Worm (Caenorhabditis elegans): ENCODE data around the gene pitr-6.

The pitr-6 gene

DNA sequence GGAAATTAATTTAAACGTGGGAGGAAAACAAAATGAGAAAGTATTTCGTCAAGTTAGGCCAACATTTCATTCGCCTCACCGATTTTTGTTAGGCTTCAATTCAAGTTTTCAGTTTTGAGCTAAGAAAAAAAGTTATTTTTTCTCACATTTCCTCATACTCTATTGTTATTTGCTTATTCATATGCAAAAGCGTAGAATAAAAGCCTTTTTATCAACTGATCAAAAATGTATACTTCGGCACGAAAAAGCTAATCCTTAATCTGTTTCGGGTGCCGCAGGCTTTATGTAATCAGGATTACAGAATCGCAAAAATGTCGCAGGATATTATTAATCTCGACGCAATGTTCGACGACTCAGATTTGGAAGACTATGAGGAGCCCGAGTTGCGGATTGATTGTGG is 44.8 kb downstream of the pitr-6 start, which contains the start of gene T21B4.15:
Gene T21B4.15 (plus strand): TSS at position 301 of the 400 bp plus-strand sequence.
- TF ChIP-seq fkh-2 (tag; optimal IDR thresholded peaks at IDR 0.05) (no peak), eor-1 (tag; optimal IDR thresholded peaks at IDR 0.05) (no peak), nhr-43 (tag; optimal IDR thresholded peaks at IDR 0.05; ENCODE audit: poor library complexity, severe bottlenecking) (no peak), ama-1 (optimal IDR thresholded peaks at IDR 0.05) (no peak), nhr-76 (tag; optimal IDR thresholded peaks at IDR 0.05) (no peak), ceh-9 (tag; optimal IDR thresholded peaks at IDR 0.05) (no peak), unc-39 (tag; optimal IDR thresholded peaks at IDR 0.05) (no peak), aly-2 (tag; optimal IDR thresholded peaks at IDR 0.05) (no peak), lin-39 (tag; optimal IDR thresholded peaks at IDR 0.05) (no peak), elt-1 (tag; optimal IDR thresholded peaks at IDR 0.05) (no peak), daf-12 (tag; optimal IDR thresholded peaks at IDR 0.05) (no peak)

DNA sequence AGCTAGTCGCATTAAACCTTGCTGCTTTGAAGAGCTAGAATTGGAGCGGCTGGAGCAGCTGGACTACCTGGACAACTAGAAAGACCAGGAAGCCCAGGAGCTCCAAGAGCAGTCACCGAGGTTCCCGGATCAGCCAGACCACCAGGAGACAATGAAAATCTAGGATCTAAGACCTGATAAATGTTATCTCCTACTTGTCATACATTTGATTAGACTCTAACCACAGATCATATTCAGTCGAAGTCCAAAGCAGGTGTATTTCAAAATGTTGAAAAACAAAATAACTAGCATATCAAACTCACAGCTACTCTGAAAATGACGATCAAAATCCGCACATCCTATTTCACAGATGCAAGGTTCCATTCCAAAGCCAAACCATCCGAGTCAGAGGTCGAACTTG is 46.8 kb downstream of the pitr-6 start, which contains the start of gene srz-6:
Gene srz-6 (plus strand): TSS at position 301 of the 400 bp plus-strand sequence.
- no peak for TF ChIP-seq ceh-9 (tag; optimal IDR thresholded peaks at IDR 0.05)
- no peak for TF ChIP-seq nhr-67 (tag; optimal IDR thresholded peaks at IDR 0.05)
- TF ChIP-seq egl-5 (tag; optimal IDR thresholded peaks at IDR 0.05) = no peak
- TF ChIP-seq nhr-76 (tag; optimal IDR thresholded peaks at IDR 0.05) = no peak
- TF ChIP-seq unc-39 (tag; optimal IDR thresholded peaks at IDR 0.05) = no peak
- no peak for TF ChIP-seq egl-27 (tag; optimal IDR thresholded peaks at IDR 0.05)
- TF ChIP-seq lin-39 (tag; optimal IDR thresholded peaks at IDR 0.05) = no peak
- TF ChIP-seq nhr-11 (tag; optimal IDR thresholded peaks at IDR 0.05) = no peak
- TF ChIP-seq nfya-1 (tag; optimal IDR thresholded peaks at IDR 0.05; ENCODE audit: insufficient read depth) = no peak
- no peak for TF ChIP-seq ama-1 (optimal IDR thresholded peaks at IDR 0.05)
- TF ChIP-seq skn-1 (tag; optimal IDR thresholded peaks at IDR 0.05) = no peak
- no peak for TF ChIP-seq nhr-25 (tag; optimal IDR thresholded peaks at IDR 0.05)
- TF ChIP-seq lsy-12 (tag; optimal IDR thresholded peaks at IDR 0.05) = no peak
- TF ChIP-seq mml-1 (tag; optimal IDR thresholded peaks at IDR 0.05) = no peak
- no peak for TF ChIP-seq nhr-77 (tag; optimal IDR thresholded peaks at IDR 0.05)
- no peak for TF ChIP-seq fkh-10 (GFP tag; optimal IDR thresholded peaks at IDR 0.05)

DNA sequence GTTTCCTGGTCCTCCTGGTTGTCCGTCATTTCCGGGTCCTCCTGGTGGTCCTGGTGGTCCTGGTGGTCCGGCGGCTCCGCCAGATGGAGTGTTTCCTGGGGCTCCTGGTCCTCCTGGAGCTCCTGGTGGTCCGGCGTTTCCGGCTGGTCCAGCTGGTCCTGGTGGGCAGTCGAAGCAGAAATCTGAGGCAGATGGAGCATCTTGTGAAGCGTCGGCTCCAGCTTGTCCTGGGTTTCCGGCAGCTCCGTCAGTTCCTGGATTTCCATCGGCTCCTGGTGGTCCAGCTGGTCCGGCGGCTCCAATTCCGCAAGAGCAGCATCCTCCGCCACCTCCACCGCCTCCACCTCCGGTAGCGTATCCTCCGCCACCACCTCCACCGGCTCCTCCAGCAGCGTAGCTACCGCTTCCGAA is 48.9 kb downstream of the pitr-6 start:
- no peak for TF ChIP-seq nhr-237 (tag; optimal IDR thresholded peaks at IDR 0.05)
- no peak for TF ChIP-seq aly-2 (tag; optimal IDR thresholded peaks at IDR 0.05)
- TF ChIP-seq ceh-28 (tag; optimal IDR thresholded peaks at IDR 0.05) = no peak
- TF ChIP-seq ama-1 (optimal IDR thresholded peaks at IDR 0.05) = no peak
- TF ChIP-seq skn-1 (tag; optimal IDR thresholded peaks at IDR 0.05) = no peak
- TF ChIP-seq elt-3 (tag; optimal IDR thresholded peaks at IDR 0.05) = no peak
- TF ChIP-seq nfya-1 (tag; optimal IDR thresholded peaks at IDR 0.05; ENCODE audit: insufficient read depth) = no peak
- no peak for TF ChIP-seq pha-4 (tag; optimal IDR thresholded peaks at IDR 0.05)
- no peak for TF ChIP-seq jun-1 (tag; optimal IDR thresholded peaks at IDR 0.05)
- no peak for TF ChIP-seq nhr-43 (tag; optimal IDR thresholded peaks at IDR 0.05; ENCODE audit: poor library complexity, severe bottlenecking)
- TF ChIP-seq elt-2 (tag; optimal IDR thresholded peaks at IDR 0.05) = no peak
- no peak for TF ChIP-seq nhr-76 (tag; optimal IDR thresholded peaks at IDR 0.05)
- no peak for TF ChIP-seq R02D3.7 (tag; optimal IDR thresholded peaks at IDR 0.05)
- TF ChIP-seq fos-1 (tag; optimal IDR thresholded peaks at IDR 0.05) = no peak
- TF ChIP-seq unc-62 (GFP tag; optimal IDR thresholded peaks at IDR 0.05) = no peak
- TF ChIP-seq lsy-12 (tag; optimal IDR thresholded peaks at IDR 0.05) = no peak
- no peak for TF ChIP-seq nhr-67 (tag; optimal IDR thresholded peaks at IDR 0.05)
- no peak for TF ChIP-seq hmg-11 (tag; optimal IDR thresholded peaks at IDR 0.05)
- no peak for TF ChIP-seq zag-1 (tag; optimal IDR thresholded peaks at IDR 0.05)

DNA sequence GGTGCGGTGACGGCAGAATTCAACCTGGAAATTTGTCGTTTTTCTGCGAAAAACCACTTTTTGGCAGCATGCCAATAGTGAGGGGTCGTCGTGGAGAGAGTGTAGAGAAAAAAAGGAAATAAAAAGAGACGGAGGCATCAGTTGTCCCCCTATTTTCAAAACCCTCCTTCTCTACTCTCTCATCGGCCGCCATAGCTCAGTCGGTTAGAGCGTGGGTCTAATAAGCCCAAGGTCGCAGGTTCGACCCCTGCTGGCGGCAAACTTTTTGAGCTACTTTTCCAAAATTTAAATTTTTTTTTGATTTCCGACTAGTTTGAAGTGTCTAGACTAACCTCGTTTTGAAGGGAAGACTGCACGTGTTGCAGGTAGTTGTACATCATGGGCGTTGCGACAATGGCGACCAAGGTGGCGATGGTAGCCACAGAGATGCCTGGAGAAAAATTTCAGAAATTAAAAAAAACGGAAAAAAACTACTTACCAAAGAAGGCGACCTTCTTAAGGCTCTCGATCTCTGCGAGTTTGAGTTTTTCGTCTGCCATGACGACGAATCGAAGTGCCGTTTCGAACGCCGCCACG is 49.5 kb downstream of the pitr-6 start, which contains the start of gene col-85:
Gene col-85 (minus strand): TSS at position 540 of the 576 bp plus-strand sequence.
- TF ChIP-seq elt-1 (tag; optimal IDR thresholded peaks at IDR 0.05) (no peak), lin-15B (tag; optimal IDR thresholded peaks at IDR 0.05) (peak; percentile 35), eor-1 (tag; optimal IDR thresholded peaks at IDR 0.05) (no peak), ceh-82 (tag; optimal IDR thresholded peaks at IDR 0.05) (peak; percentile 32), nhr-11 (tag; optimal IDR thresholded peaks at IDR 0.05) (no peak), aly-2 (tag; optimal IDR thresholded peaks at IDR 0.05) (no peak), unc-62 (GFP tag; optimal IDR thresholded peaks at IDR 0.05) (no peak), fkh-2 (tag; optimal IDR thresholded peaks at IDR 0.05) (no peak), ama-1 (optimal IDR thresholded peaks at IDR 0.05) (no peak), nhr-237 (tag; optimal IDR thresholded peaks at IDR 0.05) (no peak), elt-2 (tag; optimal IDR thresholded peaks at IDR 0.05) (peak; percentile 47), nfya-1 (tag; optimal IDR thresholded peaks at IDR 0.05; ENCODE audit: insufficient read depth) (peak; percentile 66), nhr-12 (tag; optimal IDR thresholded peaks at IDR 0.05) (no peak), nhr-77 (tag; optimal IDR thresholded peaks at IDR 0.05) (no peak), lin-39 (tag; optimal IDR thresholded peaks at IDR 0.05) (peak; percentile 19), egl-5 (tag; optimal IDR thresholded peaks at IDR 0.05) (no peak), unc-39 (tag; optimal IDR thresholded peaks at IDR 0.05) (no peak), ZK546.5 (tag; optimal IDR thresholded peaks at IDR 0.05) (no peak), mml-1 (tag; optimal IDR thresholded peaks at IDR 0.05) (no peak), nhr-25 (tag; optimal IDR thresholded peaks at IDR 0.05) (peak; percentile 31), jun-1 (tag; optimal IDR thresholded peaks at IDR 0.05) (peak; percentile 61), tbx-2 (tag; optimal IDR thresholded peaks at IDR 0.05) (peak; percentile 15), zag-1 (tag; optimal IDR thresholded peaks at IDR 0.05) (no peak), nhr-67 (tag; optimal IDR thresholded peaks at IDR 0.05) (no peak), hmg-11 (tag; optimal IDR thresholded peaks at IDR 0.05) (peak; percentile 89), lsy-12 (tag; optimal IDR thresholded peaks at IDR 0.05) (peak; percentile 31), daf-12 (tag; optimal IDR thresholded peaks at IDR 0.05) (no peak), R02D3.7 (tag; optimal IDR thresholded peaks at IDR 0.05) (peak; percentile 8), elt-3 (tag; optimal IDR thresholded peaks at IDR 0.05) (no peak), pha-4 (tag; optimal IDR thresholded peaks at IDR 0.05) (no peak), sea-2 (GFP tag; optimal IDR thresholded peaks at IDR 0.05) (no peak), pqm-1 (tag; optimal IDR thresholded peaks at IDR 0.05) (peak; percentile 13), nhr-76 (tag; optimal IDR thresholded peaks at IDR 0.05) (no peak), ztf-4 (tag; optimal IDR thresholded peaks at IDR 0.05) (no peak)
